Fruit fly (Drosophila melanogaster) whole organism, pupa: ENCODE results near the gene Srrm1.

ENCODE experiments used
- CG10348 ChIP-seq: fragments of 200-800 bp; sonication (Bioruptor generic); IDR thresholded peaks from 2 replicates; pipeline ENCODE4 v1.3.6; 2022; ENCODE audit warnings: missing biosample characterization, missing genetic modification characterization
- CG12605 ChIP-seq: fragments of 200-800 bp; sonication (Bioruptor generic); IDR thresholded peaks from 2 replicates; pipeline ENCODE4 v1.3.6; 2022; ENCODE audit warnings: missing biosample characterization, missing genetic modification characterization
- CG13204 ChIP-seq: fragments of 200-800 bp; sonication (Bioruptor generic); optimal IDR thresholded peaks from 2 replicates; lab custom pipeline; 2018; ENCODE audit warnings: missing biosample characterization, mild to moderate bottlenecking, missing genetic modification characterization, moderate library complexity
- CG14655 ChIP-seq: fragments of 200-800 bp; sonication (Bioruptor generic); optimal IDR thresholded peaks from 3 replicates; lab custom pipeline; 2017; ENCODE audit warnings: mild to moderate bottlenecking, missing biosample characterization, missing genetic modification reagents, missing genetic modification characterization
- CG15710 ChIP-seq: fragments of 200-800 bp; sonication (Bioruptor generic); optimal IDR thresholded peaks from 2 replicates; lab custom pipeline; 2018; ENCODE audit warnings: missing biosample characterization, mild to moderate bottlenecking, missing genetic modification characterization, moderate library complexity
- CG17806 ChIP-seq: fragments of 200-800 bp; sonication (Bioruptor generic); optimal IDR thresholded peaks from 2 replicates; lab custom pipeline; 2018; ENCODE audit warnings: missing biosample characterization, mild to moderate bottlenecking, missing genetic modification characterization, moderate library complexity
- CG32121 ChIP-seq: fragments of 200-800 bp; sonication (Bioruptor generic); IDR thresholded peaks from 2 replicates; pipeline ENCODE4 v1.3.6; 2022; ENCODE audit warnings: missing biosample characterization, missing genetic modification characterization
- CG34367 ChIP-seq: fragments of 200-800 bp; sonication (Bioruptor generic); optimal IDR thresholded peaks from 2 replicates; lab custom pipeline; 2018; ENCODE audit warnings: missing biosample characterization, mild to moderate bottlenecking, missing genetic modification characterization
- CG4496 ChIP-seq: fragments of 200-800 bp; sonication (Bioruptor generic); IDR thresholded peaks from 3 replicates; pipeline ENCODE4 v1.3.6; 2022; ENCODE audit warnings: missing biosample characterization, missing genetic modification characterization
- CG8159 ChIP-seq: fragments of 200-800 bp; sonication (Bioruptor generic); optimal IDR thresholded peaks from 3 replicates; lab custom pipeline; 2018; ENCODE audit warnings: missing biosample characterization, mild to moderate bottlenecking, missing genetic modification characterization, moderate library complexity
- CG8301 ChIP-seq: fragments of 200-800 bp; sonication (Bioruptor generic); optimal IDR thresholded peaks from 2 replicates; lab custom pipeline; 2018; ENCODE audit warnings: missing biosample characterization, mild to moderate bottlenecking, missing genetic modification characterization
- CG9948 ChIP-seq: fragments of 200-800 bp; sonication (Bioruptor generic); optimal IDR thresholded peaks from 2 replicates; lab custom pipeline; 2018; ENCODE audit warnings: missing biosample characterization, mild to moderate bottlenecking, missing genetic modification characterization, moderate library complexity
- D1 ChIP-seq: fragments of 200-800 bp; sonication (Bioruptor generic); optimal IDR thresholded peaks from 2 replicates; lab custom pipeline; 2018; ENCODE audit warnings: missing biosample characterization, mild to moderate bottlenecking, missing genetic modification characterization, moderate library complexity
- EcR ChIP-seq: fragments of 200-800 bp; sonication (Bioruptor generic); optimal IDR thresholded peaks from 3 replicates; lab custom pipeline; 2019; ENCODE audit warnings: missing biosample characterization, missing genetic modification characterization, mild to moderate bottlenecking, moderate library complexity, missing genetic modification reagents
- Ets98B ChIP-seq: fragments of 200-800 bp; sonication (Bioruptor generic); IDR thresholded peaks from 2 replicates; pipeline ENCODE4 v1.3.6; 2022; ENCODE audit warnings: missing biosample characterization, missing genetic modification characterization
- Pif1A ChIP-seq: fragments of 200-800 bp; sonication (Bioruptor generic); optimal IDR thresholded peaks from 3 replicates; lab custom pipeline; 2016; ENCODE audit warnings: missing biosample characterization, missing genetic modification characterization
- Pif1B ChIP-seq: fragments of 200-800 bp; sonication (Bioruptor generic); optimal IDR thresholded peaks from 3 replicates; lab custom pipeline; 2016; ENCODE audit warnings: missing biosample characterization, missing genetic modification characterization
- Snoo ChIP-seq: fragments of 200-800 bp; sonication (Bioruptor generic); optimal IDR thresholded peaks from 3 replicates; lab custom pipeline; 2017; ENCODE audit warnings: missing biosample characterization, mild to moderate bottlenecking, missing genetic modification characterization, inconsistent platforms
- fd96Ca ChIP-seq: fragments of 200-800 bp; sonication (Bioruptor generic); IDR thresholded peaks from 3 replicates; pipeline ENCODE4 v1.3.6; 2022; ENCODE audit warnings: missing biosample characterization, missing genetic modification characterization
- gl ChIP-seq: fragments of 200-800 bp; sonication (Bioruptor generic); optimal IDR thresholded peaks from 2 replicates; lab custom pipeline; 2018; ENCODE audit warnings: missing biosample characterization, mild to moderate bottlenecking, missing genetic modification characterization
- rn ChIP-seq: fragments of 200-800 bp; sonication (Bioruptor generic); IDR thresholded peaks from 2 replicates; pipeline ENCODE4 v1.3.6; 2022; ENCODE audit warnings: missing biosample characterization, missing genetic modification characterization

Gene Srrm1

dm6 chr3L:13033361-13033760 is 3.3 kb upstream of the Srrm1 start:
- TF ChIP-seq fd96Ca (GFP tag; lab: Robert Waterston, UW) = no peak
- no peak for TF ChIP-seq gl (tag; lab: Kevin White, UChicago)

dm6 chr3L:13040849-13041248 is 4.2 kb downstream of the Srrm1 start:
- TF ChIP-seq CG8301 (tag; lab: Kevin White, UChicago) (no peak), CG13204 (no peak), fd96Ca (GFP tag; lab: Robert Waterston, UW) (no peak), CG32121 (GFP tag; lab: Robert Waterston, UW) (no peak), Pif1A (no peak), CG8159 (tag; lab: Kevin White, UChicago) (no peak), Pif1B (GFP tag; lab: Kevin White, UChicago) (no peak), CG14655 (no peak)

dm6 chr3L:13041292-13042067 is 4.9 kb downstream of the Srrm1 start, which contains the start of gene RpS4:
Gene RpS4, plus strand, starts transcription at chr3L:13041756.
- TF ChIP-seq rn (GFP tag; lab: Robert Waterston, UW) = 0 out of 2 replicates have a peak, but pooled peaks have one; percentile 7
- peak; percentile 75 for TF ChIP-seq Pif1A
- peak; percentile 86 for TF ChIP-seq gl (tag; lab: Kevin White, UChicago)
- peak; percentile 36 for TF ChIP-seq CG9948 (tag; lab: Kevin White, UChicago)
- no peak for TF ChIP-seq EcR (GFP tag; lab: Kevin White, UChicago)
- peak; percentile 92 for TF ChIP-seq CG4496 (GFP tag; lab: Robert Waterston, UW)
- peak; percentile 59 for TF ChIP-seq CG15710 (tag; lab: Kevin White, UChicago)
- no peak; the same call in 1 of the 2 replicates for TF ChIP-seq CG32121 (GFP tag; lab: Robert Waterston, UW)
- peak; percentile 76 for TF ChIP-seq CG12605 (GFP tag; lab: Robert Waterston, UW)
- no peak for TF ChIP-seq fd96Ca (GFP tag; lab: Robert Waterston, UW)
- TF ChIP-seq CG8301 (tag; lab: Kevin White, UChicago) = peak; percentile 51
- TF ChIP-seq CG14655 = no peak
- TF ChIP-seq D1 (tag; lab: Kevin White, UChicago) = no peak
- peak; percentile 62 for TF ChIP-seq CG8159 (tag; lab: Kevin White, UChicago)
- TF ChIP-seq CG34367 = peak; percentile 87
- TF ChIP-seq CG13204 = peak; percentile 92
- peak; percentile 96 for TF ChIP-seq Snoo (tag; lab: Kevin White, UChicago)
- peak; percentile 47 for TF ChIP-seq CG17806 (tag; lab: Kevin White, UChicago)
- TF ChIP-seq CG10348 = no peak
- TF ChIP-seq Pif1B (GFP tag; lab: Kevin White, UChicago) = peak; percentile 53
- peak; percentile 72 for TF ChIP-seq Ets98B (GFP tag; lab: Robert Waterston, UW)

- TF ChIP-seq CG15710 (tag; lab: Kevin White, UChicago) (peak; percentile 8), CG8159 (tag; lab: Kevin White, UChicago) (no peak), CG12605 (GFP tag; lab: Robert Waterston, UW) (no peak; the same call in 1 of the 2 replicates), CG13204 (no peak), EcR (GFP tag; lab: Kevin White, UChicago) (peak; percentile 53), CG34367 (no peak), CG9948 (tag; lab: Kevin White, UChicago) (no peak), Pif1A (no peak), rn (GFP tag; lab: Robert Waterston, UW) (no peak), CG4496 (GFP tag; lab: Robert Waterston, UW) (no peak), Snoo (tag; lab: Kevin White, UChicago) (peak; percentile 9), Ets98B (GFP tag; lab: Robert Waterston, UW) (no peak), D1 (tag; lab: Kevin White, UChicago) (no peak), CG10348 (no peak), CG17806 (tag; lab: Kevin White, UChicago) (no peak), Pif1B (GFP tag; lab: Kevin White, UChicago) (no peak), CG8301 (tag; lab: Kevin White, UChicago) (no peak), CG14655 (no peak), gl (tag; lab: Kevin White, UChicago) (peak; percentile 70), CG32121 (GFP tag; lab: Robert Waterston, UW) (peak; percentile 41; the same call in 1 of the 2 replicates), fd96Ca (GFP tag; lab: Robert Waterston, UW) (no peak)
Measured at dm6 chr3L:13044335-13044814, 7.8 kb downstream of the Srrm1 start, which contains the start of gene Syx13. Gene Syx13, plus strand, starts transcription at chr3L:13044434.

- no peak for TF ChIP-seq CG17806 (tag; lab: Kevin White, UChicago)
- no peak for TF ChIP-seq CG13204
- TF ChIP-seq CG8159 (tag; lab: Kevin White, UChicago) = no peak
- TF ChIP-seq gl (tag; lab: Kevin White, UChicago) = no peak
- no peak for TF ChIP-seq D1 (tag; lab: Kevin White, UChicago)
- TF ChIP-seq Snoo (tag; lab: Kevin White, UChicago) = no peak
- TF ChIP-seq Ets98B (GFP tag; lab: Robert Waterston, UW) = no peak
Measured at dm6 chr3L:13046758-13047157, 10.1 kb downstream of the Srrm1 start, which contains the start of gene CG11279. Gene CG11279, plus strand, starts transcription at chr3L:13046977.

dm6 chr3L:13049671-13050070 is 13.1 kb downstream of the Srrm1 start:
- TF ChIP-seq CG12605 (GFP tag; lab: Robert Waterston, UW) (no peak), fd96Ca (GFP tag; lab: Robert Waterston, UW) (no peak), CG15710 (tag; lab: Kevin White, UChicago) (peak; percentile 20), CG9948 (tag; lab: Kevin White, UChicago) (peak; percentile 57), EcR (GFP tag; lab: Kevin White, UChicago) (peak; percentile 16), Snoo (tag; lab: Kevin White, UChicago) (no peak), CG17806 (tag; lab: Kevin White, UChicago) (peak; percentile 38), Pif1A (peak; percentile 52), CG8301 (tag; lab: Kevin White, UChicago) (peak; percentile 40), CG14655 (no peak), CG13204 (peak; percentile 4), rn (GFP tag; lab: Robert Waterston, UW) (no peak), D1 (tag; lab: Kevin White, UChicago) (no peak), CG34367 (no peak), CG8159 (tag; lab: Kevin White, UChicago) (peak; percentile 63), Pif1B (GFP tag; lab: Kevin White, UChicago) (peak; percentile 36)
